Comparison of ENCODE assay signal across 2 worm cellular contexts in the genomic region with DNA sequence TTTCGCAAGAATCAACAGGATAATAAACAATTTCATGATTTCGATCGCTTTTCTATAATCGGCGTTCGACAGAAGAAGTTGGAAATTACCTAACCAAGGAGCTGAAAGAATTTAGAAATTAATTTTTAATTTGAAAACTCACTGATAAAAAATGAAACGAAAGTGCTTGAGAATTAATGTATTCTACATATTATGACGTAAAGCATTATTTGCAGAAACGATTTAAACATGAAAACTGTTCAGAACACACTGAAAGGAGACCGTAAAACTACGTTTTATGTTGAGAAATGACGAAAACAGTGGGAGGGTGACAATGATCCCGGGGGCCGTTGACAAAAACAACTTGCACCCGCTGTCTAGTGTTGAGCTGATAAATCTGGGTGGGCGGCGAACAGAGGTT.
TF ChIP-seq lines count a peak whose summit lies in the region.

TSS of gene ZC449.5 (minus strand) at position 101 of the 400 bp plus-strand sequence.

TF ChIP-seq in whole organism, L3 larva, 47 proteins besides CTCF, POLR2A, EP300 and RAD21:
- no peak for TF ChIP-seq nhr-28 (tag; optimal IDR thresholded peaks at IDR 0.05; lab: Kevin White, UChicago)
- no peak for TF ChIP-seq nhr-237 (tag; optimal IDR thresholded peaks at IDR 0.05; lab: Kevin White, UChicago)
- no peak for TF ChIP-seq ztf-11 (tag; optimal IDR thresholded peaks at IDR 0.05; lab: Kevin White, UChicago)
- TF ChIP-seq elt-2 (tag; optimal IDR thresholded peaks at IDR 0.05; lab: Kevin White, UChicago): peak; percentile 23

TF ChIP-seq in whole organism, L4 larva, 104 proteins besides CTCF, POLR2A, EP300 and RAD21:
- TF ChIP-seq F37D6.2 (tag; optimal IDR thresholded peaks at IDR 0.05; lab: Kevin White, UChicago): no peak
- TF ChIP-seq pqm-1 (tag; optimal IDR thresholded peaks at IDR 0.05; lab: Kevin White, UChicago): peak; percentile 39
- TF ChIP-seq tra-1 (GFP tag; IDR thresholded peaks at IDR 0.05; lab: Robert Waterston, UW): no peak
- TF ChIP-seq daf-19 (GFP tag; conservative IDR thresholded peaks at IDR 0.05; lab: Robert Waterston, UW): no peak

Comparison
In these comparisons a context has a peak if more than half of its experiments do, and no peak if none do; other contexts are left out.
1. Of the 28 proteins assayed by ChIP-seq in both whole organism, L4 larva and whole organism, L3 larva: peak only in whole organism, L4 larva: pqm-1; only in whole organism, L3 larva: none; in both: none; in neither: 27.